Fruit fly (Drosophila melanogaster) whole organism, prepupa: ENCODE measurements around the gene Osi9.

Experiments used
- CG11762 ChIP-seq: fragments of 200-800 bp; sonication (Bioruptor generic); optimal IDR thresholded peaks from 3 replicates; lab custom pipeline; 2016; ENCODE audit warnings: missing biosample characterization, missing genetic modification characterization; ENCODE audit not compliant: insufficient read depth
- CG1621 ChIP-seq: fragments of 200-800 bp; sonication (Bioruptor generic); optimal IDR thresholded peaks from 3 replicates; lab custom pipeline; 2018; ENCODE audit warnings: missing biosample characterization, mild to moderate bottlenecking, missing genetic modification characterization
- CG3032 ChIP-seq: fragments of 200-800 bp; optimal IDR thresholded peaks from 2 replicates; lab custom pipeline; 2019; ENCODE audit warnings: missing biosample characterization, mild to moderate bottlenecking, missing genetic modification characterization, moderate library complexity
- CG34406 ChIP-seq: fragments of 200-800 bp; sonication (Bioruptor generic); optimal IDR thresholded peaks from 3 replicates; lab custom pipeline; 2016; ENCODE audit warnings: missing biosample characterization, missing genetic modification characterization
- CG3919 ChIP-seq: fragments of 200-800 bp; sonication (Bioruptor generic); optimal IDR thresholded peaks from 3 replicates; lab custom pipeline; 2016; ENCODE audit warnings: missing biosample characterization, missing genetic modification characterization
- CG6276 ChIP-seq: fragments of 200-800 bp; sonication (Bioruptor generic); optimal IDR thresholded peaks from 2 replicates; lab custom pipeline; 2017; ENCODE audit warnings: missing biosample characterization, mild to moderate bottlenecking, missing genetic modification characterization
- CG6792 ChIP-seq: fragments of 200-800 bp; sonication (Bioruptor generic); optimal IDR thresholded peaks from 3 replicates; lab custom pipeline; 2016; ENCODE audit warnings: missing biosample characterization, missing genetic modification characterization
- CG8119 ChIP-seq: fragments of 200-800 bp; sonication (Bioruptor generic); IDR thresholded peaks from 3 replicates; pipeline ENCODE4 v1.3.6; 2022; ENCODE audit warnings: missing biosample characterization, missing genetic modification characterization
- CG8319 ChIP-seq: fragments of 200-800 bp; sonication (Bioruptor generic); optimal IDR thresholded peaks from 3 replicates; lab custom pipeline; 2016; ENCODE audit warnings: missing biosample characterization, missing genetic modification characterization
- Eip78C ChIP-seq: fragments of 200-800 bp; sonication (Bioruptor generic); peaks from one replicate; lab custom pipeline; 2016; ENCODE audit warnings: missing biosample characterization, missing genetic modification characterization
- Eip93F ChIP-seq: fragments of 200-800 bp; sonication (Bioruptor generic); optimal IDR thresholded peaks from 2 replicates; lab custom pipeline; 2016; ENCODE audit warnings: missing biosample characterization, mild to moderate bottlenecking, missing genetic modification characterization
- Ets21C ChIP-seq: fragments of 200-800 bp; sonication (Bioruptor generic); optimal IDR thresholded peaks from 3 replicates; lab custom pipeline; 2016; ENCODE audit warnings: missing biosample characterization, missing genetic modification characterization
- Gug ChIP-seq: fragments of 200-800 bp; sonication (Bioruptor generic); IDR thresholded peaks from 2 replicates; pipeline ENCODE4 v1.3.6; 2022; ENCODE audit warnings: missing biosample characterization, missing genetic modification characterization
- Hr38 ChIP-seq: sonication (Bioruptor generic); optimal IDR thresholded peaks from 2 replicates; lab custom pipeline; 2016; ENCODE audit warnings: missing biosample characterization, missing genetic modification characterization
- Lpt ChIP-seq: fragments of 200-800 bp; sonication (Bioruptor generic); optimal IDR thresholded peaks from 3 replicates; lab custom pipeline; 2016; ENCODE audit warnings: missing biosample characterization, missing genetic modification characterization
- OdsH ChIP-seq: fragments of 200-800 bp; sonication (Bioruptor generic); optimal IDR thresholded peaks from 3 replicates; lab custom pipeline; 2016; ENCODE audit warnings: missing biosample characterization, missing genetic modification characterization
- Sox102F ChIP-seq: fragments of 200-800 bp; sonication (Bioruptor generic); optimal IDR thresholded peaks from 2 replicates; lab custom pipeline; 2016; ENCODE audit warnings: missing biosample characterization, mild to moderate bottlenecking, missing genetic modification characterization
- achi ChIP-seq: fragments of 200-800 bp; sonication (Bioruptor generic); optimal IDR thresholded peaks from 3 replicates; lab custom pipeline; 2016; ENCODE audit warnings: missing biosample characterization, missing genetic modification characterization
- dsx ChIP-seq: fragments of 200-800 bp; optimal IDR thresholded peaks from 3 replicates; lab custom pipeline; 2019; ENCODE audit warnings: missing biosample characterization, mild to moderate bottlenecking, missing genetic modification characterization, moderate library complexity; ENCODE audit not compliant: poor library complexity, severe bottlenecking
- esn ChIP-seq: fragments of 200-800 bp; sonication (Bioruptor generic); optimal IDR thresholded peaks from 2 replicates; lab custom pipeline; 2016; ENCODE audit warnings: missing biosample characterization, mild to moderate bottlenecking, missing genetic modification characterization, moderate library complexity
- fd59A ChIP-seq: fragments of 200-800 bp; sonication (Bioruptor generic); optimal IDR thresholded peaks from 2 replicates; lab custom pipeline; 2017; ENCODE audit warnings: missing biosample characterization, mild to moderate bottlenecking, missing genetic modification characterization, missing genetic modification reagents
- fd85E ChIP-seq: fragments of 200-800 bp; sonication (Bioruptor generic); optimal IDR thresholded peaks from 3 replicates; lab custom pipeline; 2016; ENCODE audit warnings: missing biosample characterization, missing genetic modification characterization
- pdm3 ChIP-seq: fragments of 200-800 bp; sonication (Bioruptor generic); optimal IDR thresholded peaks from 3 replicates; lab custom pipeline; 2016; ENCODE audit warnings: missing biosample characterization, missing genetic modification characterization
- salr ChIP-seq, 2 experiments: fragments of 200-800 bp; sonication (Bioruptor generic); optimal IDR thresholded peaks; 3 replicates each; lab custom pipeline; 2016 to 2018; ENCODE audit warnings: missing biosample characterization in 2 of 2, missing genetic modification characterization in 2 of 2, mild to moderate bottlenecking in 1 of 2
- spab ChIP-seq: fragments of 200-800 bp; sonication (Bioruptor generic); optimal IDR thresholded peaks from 2 replicates; lab custom pipeline; 2017; ENCODE audit warnings: missing biosample characterization, mild to moderate bottlenecking, missing genetic modification characterization, missing genetic modification reagents
- ss ChIP-seq, 2 experiments: fragments of 200-800 bp; sonication (Bioruptor generic); optimal IDR thresholded peaks; 2 replicates in 1 of 2; 3 replicates in 1 of 2; lab custom pipeline; 2017 to 2018; ENCODE audit warnings: mild to moderate bottlenecking in 2 of 2, missing biosample characterization in 2 of 2, missing genetic modification characterization in 2 of 2, moderate library complexity in 1 of 2
- topi ChIP-seq: fragments of 200-800 bp; sonication (Bioruptor generic); optimal IDR thresholded peaks from 3 replicates; lab custom pipeline; 2016; ENCODE audit warnings: missing biosample characterization, missing genetic modification characterization
- vri ChIP-seq: fragments of 200-800 bp; sonication (Bioruptor generic); optimal IDR thresholded peaks from 3 replicates; lab custom pipeline; 2016; ENCODE audit warnings: missing biosample characterization, mild to moderate bottlenecking, missing genetic modification characterization

Osi9 gene

DNA sequence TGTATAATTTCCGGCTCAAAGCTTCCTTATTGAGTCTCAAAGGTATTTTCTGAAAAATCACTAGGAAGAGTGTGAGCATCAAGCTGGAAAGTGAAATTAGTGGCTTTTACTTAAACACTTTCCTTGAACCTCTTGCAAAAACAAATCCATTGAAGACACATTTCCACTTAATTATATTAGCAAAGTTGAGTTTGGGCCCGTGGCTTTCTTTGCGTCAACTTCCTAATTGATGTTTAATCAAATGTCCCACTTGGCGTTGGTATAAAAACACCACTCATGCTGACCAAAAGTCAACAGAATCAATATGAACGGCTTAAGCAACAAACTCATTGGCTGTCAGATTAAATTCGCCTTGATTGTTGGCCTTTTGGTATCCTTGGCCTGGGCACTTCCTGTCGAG is 43.7 kb downstream of the Osi9 start, which contains the start of gene CG46396:
CG46396 (plus strand) TSS at position 301 of the 400 bp plus-strand sequence.
- TF ChIP-seq CG6276 (GFP tag; lab: Kevin White, UChicago): no peak
- no peak for TF ChIP-seq fd59A (GFP tag; lab: Kevin White, UChicago)
- no peak for TF ChIP-seq CG1621 (tag; lab: Kevin White, UChicago)
- no peak for TF ChIP-seq CG6792 (GFP tag; lab: Kevin White, UChicago)
- no peak for TF ChIP-seq CG8319 (GFP tag; lab: Kevin White, UChicago)
- no peak for TF ChIP-seq vri (GFP tag; lab: Kevin White, UChicago)
- no peak for TF ChIP-seq CG3032 (tag; lab: Kevin White, UChicago)
- TF ChIP-seq esn (GFP tag; lab: Kevin White, UChicago): no peak
- no peak for TF ChIP-seq pdm3 (GFP tag; lab: Kevin White, UChicago)
- no peak for TF ChIP-seq salr (GFP tag; optimal IDR thresholded peaks at IDR 0.05; lab: Kevin White, UChicago)
- TF ChIP-seq Ets21C (GFP tag; lab: Kevin White, UChicago): no peak
- no peak for TF ChIP-seq ss (GFP tag; optimal IDR thresholded peaks at IDR 0.05; lab: Kevin White, UChicago)
- no peak for TF ChIP-seq Eip78C (GFP tag; lab: Kevin White, UChicago)
- TF ChIP-seq Eip93F: no peak
- TF ChIP-seq CG11762: no peak
- TF ChIP-seq achi (GFP tag; lab: Kevin White, UChicago): no peak
- no peak for TF ChIP-seq Lpt
- TF ChIP-seq CG3919: no peak

DNA sequence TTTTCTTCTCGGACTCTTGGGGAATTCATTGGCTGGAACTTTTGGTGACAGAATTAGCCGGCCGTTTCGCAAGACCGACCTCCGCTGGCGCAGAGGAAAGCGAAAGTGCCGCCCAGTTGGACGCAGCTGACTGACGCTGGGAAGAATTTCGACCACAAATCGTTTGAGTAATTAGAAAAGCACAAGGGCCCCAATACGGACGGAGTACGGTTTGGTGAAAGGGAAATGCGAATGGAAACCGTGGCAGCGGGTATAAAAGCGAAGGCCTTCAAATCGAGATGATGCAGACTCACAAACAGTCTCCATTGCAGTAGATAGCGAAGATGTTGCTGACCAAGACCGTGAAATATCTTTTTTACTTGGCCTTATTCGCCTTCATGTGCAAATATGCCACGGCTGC is 44.9 kb downstream of the Osi9 start, which contains the start of gene Osi16:
Osi16 (plus strand) TSS at position 301 of the 400 bp plus-strand sequence.
- TF ChIP-seq fd59A (GFP tag; lab: Kevin White, UChicago): no peak
- TF ChIP-seq spab: no peak
- TF ChIP-seq topi (GFP tag; lab: Kevin White, UChicago): no peak
- TF ChIP-seq dsx: no peak
- no peak for TF ChIP-seq Gug (GFP tag; lab: Robert Waterston, UW)
- no peak for TF ChIP-seq Hr38 (GFP tag; lab: Kevin White, UChicago)
- no peak for TF ChIP-seq CG34406
- no peak for TF ChIP-seq Sox102F (GFP tag; lab: Kevin White, UChicago)
- no peak for TF ChIP-seq Lpt

DNA sequence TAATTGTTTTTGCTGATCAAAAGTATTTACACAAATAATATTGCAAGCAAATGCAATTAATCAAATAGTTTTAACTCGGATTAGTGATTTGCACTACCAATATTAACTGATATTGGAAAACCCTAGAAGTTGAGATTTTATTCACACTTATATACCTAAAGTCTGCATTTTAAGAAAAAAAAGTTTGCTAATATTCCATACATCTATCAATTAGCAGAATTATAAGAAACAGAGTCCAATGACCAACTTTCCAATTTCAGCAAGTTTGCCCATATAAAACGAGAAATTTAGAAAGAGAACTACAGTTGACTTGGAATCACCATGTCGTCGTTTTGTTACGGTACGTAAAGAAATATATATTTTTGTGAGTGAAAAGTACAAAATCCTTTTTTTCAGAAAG is 46.6 kb downstream of the Osi9 start, which contains the start of gene CG46026:
CG46026 (plus strand) TSS at position 301 of the 400 bp plus-strand sequence.
- TF ChIP-seq dsx (no peak), CG8119 (GFP tag; lab: Robert Waterston, UW) (no peak), fd85E (GFP tag; lab: Kevin White, UChicago) (no peak), salr (GFP tag; optimal IDR thresholded peaks at IDR 0.05; lab: Kevin White, UChicago) (no peak), Eip78C (GFP tag; lab: Kevin White, UChicago) (no peak), OdsH (GFP tag; lab: Kevin White, UChicago) (no peak)

DNA sequence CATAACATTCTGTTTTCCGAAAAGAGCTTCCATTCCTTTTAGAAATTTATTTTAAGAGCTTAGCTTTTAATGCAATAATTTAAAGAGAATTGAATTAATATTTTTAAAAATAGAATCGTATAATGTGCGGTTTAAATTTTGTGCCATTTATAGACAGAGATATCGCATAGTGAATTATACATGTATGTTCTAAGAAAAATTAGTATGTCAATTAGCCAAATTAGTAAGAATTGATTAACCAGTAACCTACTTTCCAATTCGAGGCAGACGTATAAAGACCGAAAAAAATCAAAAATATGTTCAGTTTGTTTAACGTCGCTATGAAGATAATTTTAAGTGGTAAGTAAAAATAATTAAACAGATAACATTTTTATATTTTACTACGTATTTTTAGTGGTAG is 49.7 kb downstream of the Osi9 start, which contains the start of gene CG31560:
CG31560 (plus strand) TSS at position 301 of the 400 bp plus-strand sequence.
- no peak for TF ChIP-seq Eip78C (GFP tag; lab: Kevin White, UChicago)
- TF ChIP-seq, all 60 proteins: peak for 0
